Fruit fly (Drosophila melanogaster) Kc167 (cell line): ENCODE results near the gene CG2076.

Source experiments
- Myc ChIP-seq: fragments of >200 bp; optimal IDR thresholded peaks from 2 replicates; lab custom pipeline; 2017; ENCODE audit warnings: missing external identifiers
- Sin3A ChIP-seq: fragments of >200 bp; optimal IDR thresholded peaks from 2 replicates; lab custom pipeline; 2018; ENCODE audit warnings: missing external identifiers
- h ChIP-seq: fragments of >200 bp; optimal IDR thresholded peaks from 3 replicates; lab custom pipeline; 2018; ENCODE audit warnings: missing external identifiers
- insv ChIP-seq: fragments of >200 bp; optimal IDR thresholded peaks from 3 replicates; lab custom pipeline; 2018; ENCODE audit warnings: missing external identifiers
- psq ChIP-seq: fragments of >200 bp; optimal IDR thresholded peaks from 2 replicates; lab custom pipeline; 2017; ENCODE audit warnings: missing external identifiers
- ttk ChIP-seq: sonication (Bioruptor generic); optimal IDR thresholded peaks from 2 replicates; lab custom pipeline; 2017; ENCODE audit warnings: missing external identifiers

DNA sequence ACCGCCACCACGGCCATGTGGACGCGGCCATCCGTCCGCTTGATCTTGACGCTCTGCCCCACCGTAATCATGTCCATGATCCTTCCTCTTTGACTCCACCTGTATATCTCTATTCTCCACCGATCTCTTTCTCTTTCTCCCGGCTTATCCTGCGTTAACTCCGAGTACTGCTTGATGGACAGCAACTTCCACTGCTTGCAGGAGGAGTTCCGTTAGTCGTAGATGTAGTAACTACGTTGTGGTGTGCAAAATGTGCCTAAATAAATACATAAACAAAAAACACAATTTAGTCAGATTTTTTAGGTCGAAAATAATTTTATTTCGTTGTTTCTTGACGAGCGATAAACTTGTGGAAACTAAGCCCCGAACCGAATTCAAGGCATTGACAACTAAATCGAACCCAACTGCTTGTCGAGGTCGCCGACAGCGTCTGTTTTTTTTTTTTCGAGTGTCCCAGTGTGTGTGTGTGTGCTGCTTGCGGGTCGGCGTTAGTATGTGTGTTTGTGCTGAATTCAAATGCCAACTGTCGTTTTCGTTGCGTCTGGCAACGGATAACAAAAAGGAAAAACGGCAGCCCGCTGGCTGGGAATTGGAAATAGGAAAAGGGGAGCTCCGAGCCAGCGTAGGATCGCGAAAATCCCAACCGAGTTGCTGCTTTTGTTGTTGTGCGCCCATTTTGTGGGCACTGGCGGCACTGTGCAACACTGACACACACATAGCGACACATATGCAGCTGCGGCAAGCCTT is 46.0 kb downstream of the CG2076 start:
- TF ChIP-seq psq (lab: Kevin White, UChicago) (no peak), Myc (no peak), insv (no peak), Sin3A (lab: Kevin White, UChicago) (no peak), ttk (lab: Kevin White, UChicago) (no peak), h (lab: Kevin White, UChicago) (no peak)
